Worm (Caenorhabditis elegans): ENCODE data around the gene eif-3.L.

eif-3.L gene

ce11 chrII:5654215-5654614, 31.9 kb upstream of the eif-3.L start, which contains the start of gene F59E12.1:
Gene F59E12.1, plus strand, starts transcription at chrII:5654515.
- TF ChIP-seq zip-8 (tag; optimal IDR thresholded peaks at IDR 0.05) (no peak), nhr-76 (tag; optimal IDR thresholded peaks at IDR 0.05) (no peak)

- no peak for TF ChIP-seq mls-2 (tag; optimal IDR thresholded peaks at IDR 0.05)
- TF ChIP-seq unc-120 (tag; optimal IDR thresholded peaks at IDR 0.05; ENCODE audit: poor library complexity, severe bottlenecking): no peak
- TF ChIP-seq flh-1 (GFP tag; optimal IDR thresholded peaks at IDR 0.05): no peak
- no peak for TF ChIP-seq ceh-39 (tag; optimal IDR thresholded peaks at IDR 0.05)
- no peak for TF ChIP-seq snpc-4 (tag; optimal IDR thresholded peaks at IDR 0.05)
- TF ChIP-seq drap-1 (GFP tag; optimal IDR thresholded peaks at IDR 0.05): no peak
- no peak for TF ChIP-seq lsy-2 (tag; optimal IDR thresholded peaks at IDR 0.05)
- no peak for TF ChIP-seq elt-1 (tag; optimal IDR thresholded peaks at IDR 0.05; ENCODE audit: borderline replicate concordance, insufficient read depth)
- TF ChIP-seq ces-1 (GFP tag; optimal IDR thresholded peaks at IDR 0.05): no peak
- TF ChIP-seq nhr-2 (tag; optimal IDR thresholded peaks at IDR 0.05): no peak
- TF ChIP-seq sptf-1 (tag; optimal IDR thresholded peaks at IDR 0.05): no peak
- no peak for TF ChIP-seq nhr-237 (tag; optimal IDR thresholded peaks at IDR 0.05)
- TF ChIP-seq sem-2 (GFP tag; optimal IDR thresholded peaks at IDR 0.05): no peak
- no peak for TF ChIP-seq ceh-83 (GFP tag; optimal IDR thresholded peaks at IDR 0.05)
- no peak for TF ChIP-seq mab-5 (tag; optimal IDR thresholded peaks at IDR 0.05)
- no peak for TF ChIP-seq tbx-8 (GFP tag; optimal IDR thresholded peaks at IDR 0.05)
- no peak for TF ChIP-seq ham-2 (GFP tag; optimal IDR thresholded peaks at IDR 0.05)
- no peak for TF ChIP-seq mep-1 (tag; optimal IDR thresholded peaks at IDR 0.05)
Observed at ce11 chrII:5652334-5652733, 30.1 kb upstream of the eif-3.L start, which contains the start of gene bli-2. Gene bli-2, minus strand, starts transcription at chrII:5652434.

ce11 chrII:5651426-5651825, 29.1 kb upstream of the eif-3.L start:
- no peak for TF ChIP-seq lin-32 (GFP tag; optimal IDR thresholded peaks at IDR 0.05)
- TF ChIP-seq hlh-1 (tag; optimal IDR thresholded peaks at IDR 0.05): no peak
- no peak for TF ChIP-seq ceh-39 (tag; optimal IDR thresholded peaks at IDR 0.05)
- TF ChIP-seq pha-4 (tag; optimal IDR thresholded peaks at IDR 0.05): no peak
- no peak for TF ChIP-seq nhr-76 (tag; optimal IDR thresholded peaks at IDR 0.05)
- TF ChIP-seq zip-8 (tag; optimal IDR thresholded peaks at IDR 0.05): no peak
- no peak for TF ChIP-seq ceh-83 (GFP tag; optimal IDR thresholded peaks at IDR 0.05)
- TF ChIP-seq unc-120 (tag; optimal IDR thresholded peaks at IDR 0.05; ENCODE audit: poor library complexity, severe bottlenecking): no peak
- no peak for TF ChIP-seq nhr-237 (tag; optimal IDR thresholded peaks at IDR 0.05)
- TF ChIP-seq ceh-43 (GFP tag; optimal IDR thresholded peaks at IDR 0.05): no peak
- no peak for TF ChIP-seq nhr-12 (tag; optimal IDR thresholded peaks at IDR 0.05)
- no peak for TF ChIP-seq M03D4.4 (tag; optimal IDR thresholded peaks at IDR 0.05)
- no peak for TF ChIP-seq lsy-2 (tag; optimal IDR thresholded peaks at IDR 0.05)
- no peak for TF ChIP-seq sem-2 (GFP tag; optimal IDR thresholded peaks at IDR 0.05)
- no peak for TF ChIP-seq flh-1 (GFP tag; optimal IDR thresholded peaks at IDR 0.05)
- TF ChIP-seq ces-1 (GFP tag; optimal IDR thresholded peaks at IDR 0.05): no peak
- TF ChIP-seq mab-5 (tag; optimal IDR thresholded peaks at IDR 0.05): no peak
- no peak for TF ChIP-seq lin-13 (tag; optimal IDR thresholded peaks at IDR 0.05)
- TF ChIP-seq nhr-28 (tag; optimal IDR thresholded peaks at IDR 0.05): no peak

- TF ChIP-seq ceh-43 (GFP tag; optimal IDR thresholded peaks at IDR 0.05) (no peak), ham-2 (GFP tag; optimal IDR thresholded peaks at IDR 0.05) (no peak), unc-62 (GFP tag; optimal IDR thresholded peaks at IDR 0.05) (peak; percentile 1), zip-8 (tag; optimal IDR thresholded peaks at IDR 0.05) (no peak), cnd-1 (tag; optimal IDR thresholded peaks at IDR 0.05) (no peak), blmp-1 (tag; optimal IDR thresholded peaks at IDR 0.05) (no peak), mab-5 (tag; optimal IDR thresholded peaks at IDR 0.05) (no peak), ceh-39 (tag; optimal IDR thresholded peaks at IDR 0.05) (peak; percentile 96), drap-1 (GFP tag; optimal IDR thresholded peaks at IDR 0.05) (no peak), tbx-8 (GFP tag; optimal IDR thresholded peaks at IDR 0.05) (no peak), pha-4 (tag; optimal IDR thresholded peaks at IDR 0.05) (peak; percentile 28), nhr-12 (tag; optimal IDR thresholded peaks at IDR 0.05) (no peak), M03D4.4 (tag; optimal IDR thresholded peaks at IDR 0.05) (no peak), bed-3 (GFP tag; optimal IDR thresholded peaks at IDR 0.05) (no peak), unc-39 (tag; optimal IDR thresholded peaks at IDR 0.05) (no peak), elt-1 (tag; optimal IDR thresholded peaks at IDR 0.05; ENCODE audit: borderline replicate concordance, insufficient read depth) (no peak), nhr-28 (tag; optimal IDR thresholded peaks at IDR 0.05) (no peak), lin-32 (GFP tag; optimal IDR thresholded peaks at IDR 0.05) (no peak), mls-2 (tag; optimal IDR thresholded peaks at IDR 0.05) (no peak), mep-1 (tag; optimal IDR thresholded peaks at IDR 0.05) (peak; percentile 88), nhr-2 (tag; optimal IDR thresholded peaks at IDR 0.05) (peak; percentile 23), nhr-237 (tag; optimal IDR thresholded peaks at IDR 0.05) (peak; percentile 40), flh-1 (GFP tag; optimal IDR thresholded peaks at IDR 0.05) (no peak), hlh-1 (tag; optimal IDR thresholded peaks at IDR 0.05) (peak; percentile 76), snpc-4 (tag; optimal IDR thresholded peaks at IDR 0.05) (no peak), ztf-11 (tag; optimal IDR thresholded peaks at IDR 0.05) (no peak), elt-3 (tag; optimal IDR thresholded peaks at IDR 0.05) (no peak), sptf-1 (tag; optimal IDR thresholded peaks at IDR 0.05) (peak; percentile 32), ceh-83 (GFP tag; optimal IDR thresholded peaks at IDR 0.05) (no peak), lsy-2 (tag; optimal IDR thresholded peaks at IDR 0.05) (peak; percentile 80), lin-13 (tag; optimal IDR thresholded peaks at IDR 0.05) (peak; percentile 6), unc-120 (tag; optimal IDR thresholded peaks at IDR 0.05; ENCODE audit: poor library complexity, severe bottlenecking) (no peak), nhr-76 (tag; optimal IDR thresholded peaks at IDR 0.05) (no peak), ces-1 (GFP tag; optimal IDR thresholded peaks at IDR 0.05) (no peak), sem-2 (GFP tag; optimal IDR thresholded peaks at IDR 0.05) (no peak)
Observed at ce11 chrII:5649236-5650004, 27.1 kb upstream of the eif-3.L start, which contains the start of the genes sam-4, F59E12.17 and zyg-1. Gene sam-4, minus strand, starts transcription at chrII:5649286. Gene F59E12.17, minus strand, starts transcription at chrII:5649470. Gene zyg-1, plus strand, starts transcription at chrII:5649748.
